Worm (Caenorhabditis elegans): Measurements from ENCODE around the gene ifc-1.

Gene ifc-1

ce11 chrV:2891927-2892326, 10.7 kb downstream of the ifc-1 start, which contains the start of gene F37B4.15:
F37B4.15 (plus strand) TSS chrV:2892227.
- no peak for TF ChIP-seq nhr-48 (tag; optimal IDR thresholded peaks at IDR 0.05)
- TF ChIP-seq nhr-28 (tag; optimal IDR thresholded peaks at IDR 0.05) = peak; percentile 23
- no peak for TF ChIP-seq zfp-2 (tag; optimal IDR thresholded peaks at IDR 0.05)

- no peak for TF ChIP-seq ceh-44 (GFP tag; IDR thresholded peaks at IDR 0.05)
- TF ChIP-seq nhr-111 (GFP tag; optimal IDR thresholded peaks at IDR 0.05) = no peak
- TF ChIP-seq dmd-9 (GFP tag; IDR thresholded peaks at IDR 0.05) = no peak
- TF ChIP-seq jun-1 (tag; optimal IDR thresholded peaks at IDR 0.05) = no peak
These were observed 11.8 kb downstream of the ifc-1 start, which contains the start of gene srh-127 for ce11 chrV:2892976-2893375. srh-127 (plus strand) TSS chrV:2893276.

ce11 chrV:2896198-2896660, 15.0 kb downstream of the ifc-1 start, which contains the start of gene pals-32:
pals-32 (plus strand) TSS chrV:2896610.
- TF ChIP-seq daf-16 (GFP tag; optimal IDR thresholded peaks at IDR 0.05) (no peak), daf-16 (tag; optimal IDR thresholded peaks at IDR 0.05) (peak; percentile 62), pqm-1 (tag; optimal IDR thresholded peaks at IDR 0.05) (peak; percentile 69), vab-7 (GFP tag; IDR thresholded peaks at IDR 0.05) (no peak), nhr-28 (tag; optimal IDR thresholded peaks at IDR 0.05) (peak; percentile 55)

ce11 chrV:2899867-2900266, 18.7 kb downstream of the ifc-1 start, which contains the start of gene str-46:
str-46 (minus strand) TSS chrV:2899967.
- TF ChIP-seq nhr-42 (GFP tag; IDR thresholded peaks at IDR 0.05) = no peak
- TF ChIP-seq Y105C5A.15 (GFP tag; IDR thresholded peaks at IDR 0.05) = no peak
- TF ChIP-seq hmg-1.1 (GFP tag; IDR thresholded peaks at IDR 0.05) = no peak
- TF ChIP-seq nhr-76 (tag; optimal IDR thresholded peaks at IDR 0.05) = no peak
- TF ChIP-seq mes-2 (tag; optimal IDR thresholded peaks at IDR 0.05; ENCODE audit: poor library complexity, severe bottlenecking) = no peak
- TF ChIP-seq unc-62 (GFP tag; optimal IDR thresholded peaks at IDR 0.05 in 1 of 2) = no peak
- TF ChIP-seq unc-62 (tag; optimal IDR thresholded peaks at IDR 0.05) = no peak
- no peak for TF ChIP-seq dve-1 (tag; optimal IDR thresholded peaks at IDR 0.05; ENCODE audit: insufficient read depth)
- no peak for TF ChIP-seq D1046.2 (GFP tag; IDR thresholded peaks at IDR 0.05)
- no peak for TF ChIP-seq duxl-1 (tag; optimal IDR thresholded peaks at IDR 0.05; ENCODE audit: poor library complexity)
- TF ChIP-seq nhr-10 (tag; optimal IDR thresholded peaks at IDR 0.05) = no peak
- TF ChIP-seq mdt-29 (GFP tag; IDR thresholded peaks at IDR 0.05) = no peak
- no peak for TF ChIP-seq hlh-30 (tag; optimal IDR thresholded peaks at IDR 0.05; ENCODE audit: insufficient read depth)
- no peak for TF ChIP-seq rbr-2 (tag; optimal IDR thresholded peaks at IDR 0.05)
- no peak for TF ChIP-seq ceh-28 (tag; optimal IDR thresholded peaks at IDR 0.05)

DNA sequence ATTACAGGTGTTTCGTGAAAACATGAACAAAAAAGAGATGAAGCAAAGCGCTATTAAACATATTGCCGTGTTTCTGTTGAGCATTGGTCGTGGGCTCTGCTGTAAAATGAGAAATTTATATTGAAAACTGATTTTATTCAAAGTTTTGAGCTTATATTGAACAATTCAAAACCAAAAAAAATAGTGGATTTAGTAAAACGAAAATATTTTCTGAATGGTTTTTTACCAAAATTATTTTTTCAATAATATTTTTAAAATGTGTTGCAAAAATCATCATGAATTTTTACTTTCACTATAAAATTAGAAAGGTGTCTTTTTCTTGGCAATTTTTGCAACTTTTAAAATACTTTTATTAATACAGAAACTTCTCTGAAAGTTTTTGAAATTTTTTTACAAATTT, 22.0 kb downstream of the ifc-1 start, which contains the start of gene C31B8.7:
C31B8.7 (minus strand) TSS at position 101 of the 400 bp plus-strand sequence.
- no peak for TF ChIP-seq dmd-6 (GFP tag; IDR thresholded peaks at IDR 0.05)
- TF ChIP-seq gei-8 (GFP tag; optimal IDR thresholded peaks at IDR 0.05) = no peak
- TF ChIP-seq skn-1 (tag; optimal IDR thresholded peaks at IDR 0.05) = no peak
- TF ChIP-seq ces-1 (GFP tag; optimal IDR thresholded peaks at IDR 0.05) = no peak
- TF ChIP-seq F26F4.8 (GFP tag; conservative IDR thresholded peaks at IDR 0.05) = no peak
- TF ChIP-seq ztf-7 (tag; optimal IDR thresholded peaks at IDR 0.05) = no peak
- no peak for TF ChIP-seq T20F7.1 (GFP tag; optimal IDR thresholded peaks at IDR 0.05)
- TF ChIP-seq mdl-1 (tag; optimal IDR thresholded peaks at IDR 0.05) = no peak
- no peak for TF ChIP-seq lir-3 (tag; optimal IDR thresholded peaks at IDR 0.05)
- TF ChIP-seq lin-13 (GFP tag; optimal IDR thresholded peaks at IDR 0.05) = no peak

Measured in whole organism, L4 larva.